Fruit fly (Drosophila melanogaster) whole organism, adult: ENCODE data around the gene Polr3A.

ENCODE experiments used
- CG33017 ChIP-seq: fragments of 200-800 bp; sonication (Bioruptor generic); optimal IDR thresholded peaks from 2 replicates; lab custom pipeline; 2018; ENCODE audit warnings: missing biosample characterization, mild to moderate bottlenecking, missing genetic modification characterization, moderate library complexity
- CG7045 ChIP-seq: fragments of 200-800 bp; sonication (Bioruptor generic); optimal IDR thresholded peaks from 2 replicates; lab custom pipeline; 2017; ENCODE audit warnings: missing biosample characterization, mild to moderate bottlenecking, missing genetic modification characterization
- cnc ChIP-seq, 2 experiments: fragments of >200 bp; optimal IDR thresholded peaks; 2 replicates each; lab custom pipeline; 2017
- kay ChIP-seq: fragments of 200-800 bp; sonication (Bioruptor generic); peaks from one replicate; lab custom pipeline; 2016; ENCODE audit warnings: missing biosample characterization, missing genetic modification characterization, borderline replicate concordance

- no peak for TF ChIP-seq kay
- TF ChIP-seq CG7045 (GFP tag; lab: Kevin White, UChicago) = no peak
- no peak for TF ChIP-seq CG33017 (tag; lab: Kevin White, UChicago)
- no peak for TF ChIP-seq cnc (optimal IDR thresholded peaks at IDR 0.05; lab: Kevin White, UChicago)
Measured at dm6 chrX:15759752-15760446, 2.9 kb upstream of the Polr3A start.
